Fruit fly (Drosophila melanogaster) whole organism, pupa: ENCODE data around the gene CG31683.
"Not testable (repeated sequence)": the region's sequence is repeated elsewhere in the genome, so short reads cannot be mapped to it uniquely, and the experiment has no call there.

Source experiments
- CG10348 ChIP-seq: fragments of 200-800 bp; sonication (Bioruptor generic); IDR thresholded peaks from 2 replicates; pipeline ENCODE4 v1.3.6; 2022; ENCODE audit warnings: missing biosample characterization, missing genetic modification characterization
- CG12605 ChIP-seq: fragments of 200-800 bp; sonication (Bioruptor generic); IDR thresholded peaks from 2 replicates; pipeline ENCODE4 v1.3.6; 2022; ENCODE audit warnings: missing biosample characterization, missing genetic modification characterization
- CG13204 ChIP-seq: fragments of 200-800 bp; sonication (Bioruptor generic); optimal IDR thresholded peaks from 2 replicates; lab custom pipeline; 2018; ENCODE audit warnings: missing biosample characterization, mild to moderate bottlenecking, missing genetic modification characterization, moderate library complexity
- CG15710 ChIP-seq: fragments of 200-800 bp; sonication (Bioruptor generic); optimal IDR thresholded peaks from 2 replicates; lab custom pipeline; 2018; ENCODE audit warnings: missing biosample characterization, mild to moderate bottlenecking, missing genetic modification characterization, moderate library complexity
- CG8159 ChIP-seq: fragments of 200-800 bp; sonication (Bioruptor generic); optimal IDR thresholded peaks from 3 replicates; lab custom pipeline; 2018; ENCODE audit warnings: missing biosample characterization, mild to moderate bottlenecking, missing genetic modification characterization, moderate library complexity
- CG8301 ChIP-seq: fragments of 200-800 bp; sonication (Bioruptor generic); optimal IDR thresholded peaks from 2 replicates; lab custom pipeline; 2018; ENCODE audit warnings: missing biosample characterization, mild to moderate bottlenecking, missing genetic modification characterization
- CG9948 ChIP-seq: fragments of 200-800 bp; sonication (Bioruptor generic); optimal IDR thresholded peaks from 2 replicates; lab custom pipeline; 2018; ENCODE audit warnings: missing biosample characterization, mild to moderate bottlenecking, missing genetic modification characterization, moderate library complexity
- D1 ChIP-seq: fragments of 200-800 bp; sonication (Bioruptor generic); optimal IDR thresholded peaks from 2 replicates; lab custom pipeline; 2018; ENCODE audit warnings: missing biosample characterization, mild to moderate bottlenecking, missing genetic modification characterization, moderate library complexity
- Ets98B ChIP-seq: fragments of 200-800 bp; sonication (Bioruptor generic); IDR thresholded peaks from 2 replicates; pipeline ENCODE4 v1.3.6; 2022; ENCODE audit warnings: missing biosample characterization, missing genetic modification characterization

DNA sequence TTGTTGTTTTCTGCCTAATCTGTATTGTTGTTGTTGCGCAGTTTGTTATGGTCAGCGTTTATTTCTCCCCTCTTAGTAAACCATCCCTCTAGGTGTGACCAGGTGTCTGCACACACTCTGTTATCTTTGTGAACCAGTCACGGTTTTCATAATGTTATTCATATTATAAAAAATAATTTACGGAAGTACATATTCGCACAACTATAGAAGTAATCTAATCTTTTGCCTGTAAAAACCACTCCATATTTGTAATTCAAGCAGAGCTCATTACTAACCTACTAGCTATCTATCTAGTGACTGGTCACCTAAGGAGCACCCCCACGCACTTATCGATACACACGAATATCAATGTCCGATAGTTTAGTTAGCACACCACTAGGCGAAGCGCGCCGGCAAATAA lies at the start of gene CG31683, which contains the start of gene CG31687:
- not testable (repeated sequence) for TF ChIP-seq CG15710 (tag; lab: Kevin White, UChicago); CG12605 (GFP tag; lab: Robert Waterston, UW); CG8301 (tag; lab: Kevin White, UChicago); Ets98B (GFP tag; lab: Robert Waterston, UW); CG8159 (tag; lab: Kevin White, UChicago); CG10348 (GFP tag; lab: Robert Waterston, UW); CG9948 (tag; lab: Kevin White, UChicago); D1 (tag; lab: Kevin White, UChicago); CG13204 (GFP tag; lab: Kevin White, UChicago)
